Worm (Caenorhabditis elegans): ENCODE results near the gene F47B8.1.
A peak's percentile ranks its signal among the peaks of the same experiment; 100 is the strongest.

Gene F47B8.1

ce11 chrV:14354258-14354877 is 40.2 kb upstream of the F47B8.1 start, which contains the start of gene Y49A3A.3 (continued):
- TF ChIP-seq B0336.3 (GFP tag; IDR thresholded peaks at IDR 0.05): peak; percentile 94
- peak; percentile 36 for TF ChIP-seq nhr-90 (tag; optimal IDR thresholded peaks at IDR 0.05)
- TF ChIP-seq athp-1 (tag; optimal IDR thresholded peaks at IDR 0.05): peak; percentile 88
- TF ChIP-seq hlh-26 (GFP tag; conservative IDR thresholded peaks at IDR 0.05): no peak
- TF ChIP-seq dox-1 (GFP tag; IDR thresholded peaks at IDR 0.05): peak; percentile 34; the same call in 1 of the 2 replicates
- TF ChIP-seq egrh-3 (GFP tag; IDR thresholded peaks at IDR 0.05): no peak
- TF ChIP-seq nhr-27 (tag; optimal IDR thresholded peaks at IDR 0.05): peak; percentile 88
- peak; percentile 72 for TF ChIP-seq ztf-26 (tag; optimal IDR thresholded peaks at IDR 0.05)
- peak; percentile 15 for TF ChIP-seq snpc-1.1 (tag; optimal IDR thresholded peaks at IDR 0.05; ENCODE audit: insufficient read depth)
- no peak for TF ChIP-seq mxl-1 (tag; optimal IDR thresholded peaks at IDR 0.05)
- no peak for TF ChIP-seq ceh-27 (GFP tag; optimal IDR thresholded peaks at IDR 0.05)

DNA sequence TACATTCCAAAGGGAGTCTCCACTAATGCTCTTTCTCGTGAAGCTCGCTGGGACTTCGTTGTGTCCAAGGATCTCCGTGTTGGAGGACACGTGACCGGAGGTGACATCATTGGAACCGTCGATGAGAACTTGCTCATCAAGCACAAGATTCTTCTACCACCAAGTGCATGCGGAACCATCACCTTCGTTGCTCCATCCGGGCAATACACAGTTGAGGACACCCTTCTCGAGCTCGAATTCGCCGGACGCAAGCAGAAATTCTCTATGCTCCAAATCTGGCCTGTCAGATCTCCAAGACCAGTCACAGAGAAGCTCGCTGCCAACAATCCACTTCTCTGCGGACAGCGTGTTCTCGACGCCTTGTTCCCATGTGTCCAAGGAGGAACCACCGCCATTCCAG is 37.9 kb upstream of the F47B8.1 start:
- TF ChIP-seq lin-26 (GFP tag; IDR thresholded peaks at IDR 0.05) (0 out of 2 replicates have a peak, but pooled peaks have one; percentile 9), egl-18 (GFP tag; IDR thresholded peaks at IDR 0.05) (0 out of 2 replicates have a peak, but pooled peaks have one; percentile 13), zfh-2 (GFP tag; conservative IDR thresholded peaks at IDR 0.05) (peak; percentile 49; the same call in 1 of the 2 replicates), athp-1 (tag; optimal IDR thresholded peaks at IDR 0.05) (no peak), dpff-1 (tag; optimal IDR thresholded peaks at IDR 0.05) (peak; percentile 27), nfyb-1 (GFP tag; IDR thresholded peaks at IDR 0.05) (0 out of 2 replicates have a peak, but pooled peaks have one; percentile 23), tbx-9 (tag; optimal IDR thresholded peaks at IDR 0.05; ENCODE audit: borderline replicate concordance) (no peak), let-607 (tag; optimal IDR thresholded peaks at IDR 0.05) (peak in 1 of 2 experiments; percentile 9), lin-54 (GFP tag; optimal IDR thresholded peaks at IDR 0.05) (no peak), F39B2.1 (GFP tag; IDR thresholded peaks at IDR 0.05) (no peak), madf-3 (GFP tag; IDR thresholded peaks at IDR 0.05) (peak; percentile 27; the same call in 1 of the 2 replicates), rec-8 (tag; optimal IDR thresholded peaks at IDR 0.05) (no peak), dox-1 (GFP tag; IDR thresholded peaks at IDR 0.05) (0 out of 2 replicates have a peak, but pooled peaks have one; percentile 11), K11D2.4 (GFP tag; IDR thresholded peaks at IDR 0.05) (0 out of 2 replicates have a peak, but pooled peaks have one; percentile 21), mxl-1 (tag; optimal IDR thresholded peaks at IDR 0.05) (no peak)

- peak; percentile 35; the same call in 1 of the 2 replicates for TF ChIP-seq hsf-1 (GFP tag; IDR thresholded peaks at IDR 0.05)
- TF ChIP-seq madf-3 (GFP tag; IDR thresholded peaks at IDR 0.05): no peak
Observed at ce11 chrV:14351629-14352028, 37.5 kb upstream of the F47B8.1 start, which contains the start of gene vha-13. Gene vha-13 (plus strand): TSS chrV:14351709.

DNA sequence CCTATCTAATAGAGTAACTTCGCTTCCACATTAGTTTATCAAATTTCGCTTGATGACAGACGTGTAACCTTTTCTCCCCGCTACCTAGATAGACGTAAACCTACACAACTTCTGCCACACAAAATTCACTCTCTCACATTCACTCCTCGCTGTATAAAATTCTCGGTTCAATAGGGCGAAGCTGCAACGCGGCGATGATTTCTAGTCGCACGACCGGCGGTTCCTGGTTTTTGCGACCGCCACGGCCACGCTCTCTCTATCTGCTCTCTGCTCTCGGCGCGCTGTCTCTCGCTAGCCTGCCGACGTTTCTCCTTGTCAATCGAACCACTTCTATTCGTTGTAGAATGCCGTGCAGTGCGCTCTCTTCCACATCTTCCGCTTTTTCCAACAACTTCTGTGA is 36.8 kb upstream of the F47B8.1 start:
- peak; percentile 87 for TF ChIP-seq ceh-27 (GFP tag; optimal IDR thresholded peaks at IDR 0.05)
- peak; percentile 80 for TF ChIP-seq nhr-90 (tag; optimal IDR thresholded peaks at IDR 0.05)
- no peak for TF ChIP-seq cebp-1 (GFP tag; IDR thresholded peaks at IDR 0.05)
- peak; percentile 83 for TF ChIP-seq cebp-1 (tag; optimal IDR thresholded peaks at IDR 0.05)
- no peak for TF ChIP-seq ztf-3 (GFP tag; optimal IDR thresholded peaks at IDR 0.05)
- TF ChIP-seq tbx-9 (tag; optimal IDR thresholded peaks at IDR 0.05; ENCODE audit: borderline replicate concordance): no peak
- TF ChIP-seq ztf-26 (tag; optimal IDR thresholded peaks at IDR 0.05): peak; percentile 54
- TF ChIP-seq mes-4 (tag; optimal IDR thresholded peaks at IDR 0.05): no peak
- TF ChIP-seq D2030.7 (GFP tag; IDR thresholded peaks at IDR 0.05): no peak
- TF ChIP-seq egl-18 (GFP tag; IDR thresholded peaks at IDR 0.05): no peak
- TF ChIP-seq ama-1 (optimal IDR thresholded peaks at IDR 0.05): no peak
- peak in 1 of 2 experiments; percentile 23 for TF ChIP-seq ama-1 (GFP tag; optimal IDR thresholded peaks at IDR 0.05)
- TF ChIP-seq rpc-1 (optimal IDR thresholded peaks at IDR 0.05): no peak
- no peak for TF ChIP-seq rpc-1 (tag; optimal IDR thresholded peaks at IDR 0.05)
- TF ChIP-seq zim-3 (tag; optimal IDR thresholded peaks at IDR 0.05): no peak
- no peak for TF ChIP-seq nhr-179 (tag; optimal IDR thresholded peaks at IDR 0.05)
- no peak for TF ChIP-seq hlh-26 (GFP tag; conservative IDR thresholded peaks at IDR 0.05)
- TF ChIP-seq rcor-1 (GFP tag; IDR thresholded peaks at IDR 0.05): peak; percentile 51; the same call in 1 of the 2 replicates
- TF ChIP-seq him-1 (tag; optimal IDR thresholded peaks at IDR 0.05): no peak
- TF ChIP-seq B0336.3 (GFP tag; IDR thresholded peaks at IDR 0.05): peak; percentile 71
- TF ChIP-seq ceh-40 (GFP tag; IDR thresholded peaks at IDR 0.05): 0 out of 2 replicates have a peak, but pooled peaks have one; percentile 23
- TF ChIP-seq ets-4 (GFP tag; optimal IDR thresholded peaks at IDR 0.05): peak; percentile 84
- TF ChIP-seq nhr-120 (GFP tag; IDR thresholded peaks at IDR 0.05): no peak
- TF ChIP-seq lsy-27 (tag; optimal IDR thresholded peaks at IDR 0.05; ENCODE audit: borderline replicate concordance, insufficient read depth): no peak
- no peak for TF ChIP-seq hsf-1 (GFP tag; IDR thresholded peaks at IDR 0.05)

Measured in whole organism, young adult.